Worm (Caenorhabditis elegans): Measurements from ENCODE around the gene pitr-6.
A peak's percentile ranks its signal among the peaks of the same experiment; 100 is the strongest.

pitr-6 gene

ce11 chrII:12410107-12410506, 35.0 kb upstream of the pitr-6 start, which contains the start of gene F57G9.3:
F57G9.3 (minus strand) TSS chrII:12410207.
- TF ChIP-seq F16B12.6 (tag; optimal IDR thresholded peaks at IDR 0.05) (no peak), irx-1 (tag; optimal IDR thresholded peaks at IDR 0.05) (no peak), fkh-8 (tag; optimal IDR thresholded peaks at IDR 0.05) (no peak)

DNA sequence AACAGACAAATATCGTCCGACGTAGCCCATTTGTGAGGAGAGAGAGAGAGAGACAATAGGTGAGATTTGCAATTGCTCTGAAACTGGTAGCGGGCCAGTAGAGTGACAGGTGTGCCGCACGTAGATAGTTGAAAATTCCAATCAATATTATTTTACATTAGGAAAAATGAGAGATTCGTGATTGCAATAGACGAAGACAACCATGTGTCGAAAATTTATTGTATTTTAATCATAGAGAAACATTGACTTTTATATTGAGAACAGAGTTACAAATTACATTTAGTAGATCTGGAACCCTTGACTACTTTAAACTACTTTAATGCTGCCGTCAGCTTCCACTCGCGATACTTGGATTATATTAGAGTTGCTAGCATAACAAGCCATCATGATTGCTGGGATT, 32.7 kb upstream of the pitr-6 start, which contains the start of gene Y57A10C.1:
Y57A10C.1 (minus strand) TSS at position 101 of the 400 bp plus-strand sequence.
- TF ChIP-seq F16B12.6 (tag; optimal IDR thresholded peaks at IDR 0.05) (no peak), xbp-1 (tag; optimal IDR thresholded peaks at IDR 0.05) (no peak), mdl-1 (tag; optimal IDR thresholded peaks at IDR 0.05) (no peak), nhr-47 (tag; optimal IDR thresholded peaks at IDR 0.05) (no peak), fos-1 (tag; optimal IDR thresholded peaks at IDR 0.05) (no peak), snpc-4 (tag; optimal IDR thresholded peaks at IDR 0.05) (no peak)

DNA sequence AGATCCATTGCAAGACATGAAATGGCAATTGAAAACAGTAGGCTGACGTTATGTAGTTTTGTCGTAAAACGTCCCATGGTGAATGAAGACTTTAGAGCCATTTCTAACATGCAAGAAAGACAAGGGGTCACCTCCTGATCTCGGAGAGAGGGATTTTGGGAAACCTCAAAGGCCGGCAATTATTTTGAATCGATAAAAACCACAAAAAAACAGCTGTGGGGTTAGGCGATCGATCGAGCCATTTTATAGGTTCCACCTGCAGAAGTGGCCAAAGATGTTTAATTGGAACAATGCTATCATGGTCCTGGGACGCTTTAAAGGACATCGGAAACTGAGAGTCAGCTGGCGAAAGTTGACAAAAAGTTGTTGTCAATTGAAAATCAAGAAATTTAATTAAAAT, 30.3 kb upstream of the pitr-6 start, which contains the start of gene Y57A10C.11:
Y57A10C.11 (minus strand) TSS at position 101 of the 400 bp plus-strand sequence.
- TF ChIP-seq irx-1 (tag; optimal IDR thresholded peaks at IDR 0.05) (no peak), nhr-19 (GFP tag; conservative IDR thresholded peaks at IDR 0.05) (no peak), nhr-20 (tag; optimal IDR thresholded peaks at IDR 0.05) (no peak), elt-2 (tag; optimal IDR thresholded peaks at IDR 0.05) (no peak), efl-3 (GFP tag; optimal IDR thresholded peaks at IDR 0.05) (no peak), ces-1 (GFP tag; optimal IDR thresholded peaks at IDR 0.05) (no peak), unc-62 (GFP tag; optimal IDR thresholded peaks at IDR 0.05) (no peak), hlh-17 (GFP tag; optimal IDR thresholded peaks at IDR 0.05; ENCODE audit: borderline replicate concordance) (no peak), nhr-85 (tag) (no peak), pqm-1 (tag; optimal IDR thresholded peaks at IDR 0.05) (no peak), aha-1 (tag; optimal IDR thresholded peaks at IDR 0.05) (no peak), hpl-2 (GFP tag; optimal IDR thresholded peaks at IDR 0.05) (no peak), lir-3 (tag; optimal IDR thresholded peaks at IDR 0.05; ENCODE audit: poor library complexity) (no peak), ztf-4 (tag; optimal IDR thresholded peaks at IDR 0.05) (no peak), ceh-8 (GFP tag; optimal IDR thresholded peaks at IDR 0.05) (no peak)

DNA sequence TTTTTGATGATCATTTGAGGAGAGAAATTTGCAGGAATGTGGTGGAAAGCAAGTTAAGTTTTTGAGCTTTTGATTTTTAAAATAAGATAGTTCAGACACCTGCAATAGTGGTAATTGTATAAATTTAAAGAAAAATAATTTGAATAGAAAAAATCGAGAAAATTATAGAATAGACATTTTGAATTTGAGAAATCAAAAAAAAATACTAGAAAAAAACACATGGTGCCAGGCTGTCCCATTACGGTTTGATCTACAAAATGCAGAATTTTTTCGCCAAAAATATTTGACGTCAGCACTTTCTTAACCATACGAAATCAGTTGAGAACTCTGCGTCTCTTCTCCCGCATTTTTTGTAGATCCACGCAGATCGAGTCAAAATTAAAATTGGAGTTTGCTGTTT, 27.6 kb upstream of the pitr-6 start, which contains the start of gene sre-27:
sre-27 (minus strand) TSS at position 101 of the 400 bp plus-strand sequence.
- TF ChIP-seq fkh-4 (tag; optimal IDR thresholded peaks at IDR 0.05; ENCODE audit: borderline replicate concordance) (no peak), mab-9 (GFP tag; IDR thresholded peaks at IDR 0.05) (no peak)

DNA sequence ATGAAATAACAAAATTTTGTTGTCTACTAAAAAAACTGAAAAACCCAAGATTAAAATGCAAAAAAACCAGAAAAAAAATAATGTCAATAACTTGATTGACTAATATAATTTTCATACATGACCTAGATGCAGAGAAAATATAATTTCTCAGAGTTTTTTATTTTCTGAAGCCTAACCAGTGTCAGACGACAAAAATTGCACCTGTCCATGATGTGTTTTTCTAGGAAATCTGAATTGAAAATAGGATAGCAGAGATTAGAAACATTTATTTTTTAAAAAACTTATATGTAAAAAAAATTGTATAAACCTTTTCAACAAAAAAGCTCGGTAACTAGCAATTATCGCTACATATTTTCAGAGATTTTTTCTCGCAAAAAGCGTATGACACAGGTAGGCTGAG, 27.1 kb upstream of the pitr-6 start:
- no peak for TF ChIP-seq elt-3 (tag; optimal IDR thresholded peaks at IDR 0.05)
- no peak for TF ChIP-seq sup-37 (GFP tag; optimal IDR thresholded peaks at IDR 0.05)
- TF ChIP-seq ets-5 (GFP tag; IDR thresholded peaks at IDR 0.05): no peak
- no peak for TF ChIP-seq irx-1 (tag; optimal IDR thresholded peaks at IDR 0.05)
- TF ChIP-seq hlh-4 (tag; optimal IDR thresholded peaks at IDR 0.05): peak; percentile 99
- no peak for TF ChIP-seq rnt-1 (tag; optimal IDR thresholded peaks at IDR 0.05)
- TF ChIP-seq nhr-85 (tag): no peak
- TF ChIP-seq snu-23 (GFP tag; optimal IDR thresholded peaks at IDR 0.05): no peak
- TF ChIP-seq unc-130 (tag; optimal IDR thresholded peaks at IDR 0.05): no peak
- TF ChIP-seq ztf-4 (tag; optimal IDR thresholded peaks at IDR 0.05): no peak
- TF ChIP-seq fkh-8 (tag; optimal IDR thresholded peaks at IDR 0.05): peak; percentile 68
- TF ChIP-seq egl-13 (tag; optimal IDR thresholded peaks at IDR 0.05): no peak
- TF ChIP-seq ama-1 (optimal IDR thresholded peaks at IDR 0.05): no peak
- no peak for TF ChIP-seq nhr-84 (tag; optimal IDR thresholded peaks at IDR 0.05)
- peak; percentile 46 for TF ChIP-seq nhr-47 (tag; optimal IDR thresholded peaks at IDR 0.05)
